Worm (Caenorhabditis elegans): ENCODE data around the gene gad-1.

Gene gad-1

ce11 chrV:6400528-6400927 lies 32.8 kb downstream of the gad-1 start:
- TF ChIP-seq pax-1 (tag; optimal IDR thresholded peaks at IDR 0.05) (no peak), hlh-8 (tag; optimal IDR thresholded peaks at IDR 0.05) (no peak), C08G9.2 (tag; optimal IDR thresholded peaks at IDR 0.05) (no peak), ceh-19 (GFP tag; optimal IDR thresholded peaks at IDR 0.05) (no peak), pha-2 (tag; optimal IDR thresholded peaks at IDR 0.05) (no peak), rnt-1 (tag; optimal IDR thresholded peaks at IDR 0.05) (no peak), che-1 (tag; optimal IDR thresholded peaks at IDR 0.05) (no peak), nhr-232 (tag; optimal IDR thresholded peaks at IDR 0.05) (no peak), eyg-1 (tag; optimal IDR thresholded peaks at IDR 0.05) (no peak), pros-1 (tag; optimal IDR thresholded peaks at IDR 0.05) (no peak), pag-3 (tag; optimal IDR thresholded peaks at IDR 0.05; ENCODE audit: borderline replicate concordance) (no peak), ref-2 (tag; optimal IDR thresholded peaks at IDR 0.05) (no peak), ceh-2 (tag; optimal IDR thresholded peaks at IDR 0.05) (no peak), T23F11.4 (GFP tag; optimal IDR thresholded peaks at IDR 0.05) (no peak), hlh-30 (tag; optimal IDR thresholded peaks at IDR 0.05; ENCODE audit: insufficient read depth) (no peak), K02D7.2 (tag; optimal IDR thresholded peaks at IDR 0.05) (no peak), unc-3 (GFP tag; conservative IDR thresholded peaks at IDR 0.05) (no peak), unc-3 (tag; optimal IDR thresholded peaks at IDR 0.05) (no peak), ttx-3 (tag; optimal IDR thresholded peaks at IDR 0.05) (no peak)

ce11 chrV:6399831-6400230 lies 33.5 kb downstream of the gad-1 start, which contains the start of gene gfi-1:
gfi-1 (minus strand) TSS chrV:6399931.
- no peak for TF ChIP-seq hlh-30 (tag; optimal IDR thresholded peaks at IDR 0.05; ENCODE audit: insufficient read depth)
- TF ChIP-seq odd-2 (tag; optimal IDR thresholded peaks at IDR 0.05): no peak
- no peak for TF ChIP-seq T23F11.4 (GFP tag; optimal IDR thresholded peaks at IDR 0.05)
- no peak for TF ChIP-seq zip-5 (tag; optimal IDR thresholded peaks at IDR 0.05)
- TF ChIP-seq ceh-18 (tag; optimal IDR thresholded peaks at IDR 0.05): no peak
- TF ChIP-seq hlh-8 (tag; optimal IDR thresholded peaks at IDR 0.05): no peak
- no peak for TF ChIP-seq nfya-1 (tag; optimal IDR thresholded peaks at IDR 0.05)
- no peak for TF ChIP-seq pag-3 (tag; optimal IDR thresholded peaks at IDR 0.05; ENCODE audit: borderline replicate concordance)
- TF ChIP-seq ceh-6 (GFP tag; optimal IDR thresholded peaks at IDR 0.05): no peak
- TF ChIP-seq sox-2 (GFP tag; IDR thresholded peaks at IDR 0.05): no peak
- TF ChIP-seq unc-3 (GFP tag; conservative IDR thresholded peaks at IDR 0.05): no peak
- TF ChIP-seq unc-3 (tag; optimal IDR thresholded peaks at IDR 0.05): no peak
- TF ChIP-seq Y22D7AL.16 (tag; optimal IDR thresholded peaks at IDR 0.05): no peak
- TF ChIP-seq unc-86 (tag; optimal IDR thresholded peaks at IDR 0.05): no peak
- no peak for TF ChIP-seq F13H6.1 (tag; optimal IDR thresholded peaks at IDR 0.05)
- no peak for TF ChIP-seq K02D7.2 (tag; optimal IDR thresholded peaks at IDR 0.05)
- no peak for TF ChIP-seq hlh-6 (tag; optimal IDR thresholded peaks at IDR 0.05)
- no peak for TF ChIP-seq elt-2 (tag; optimal IDR thresholded peaks at IDR 0.05)
- no peak for TF ChIP-seq ceh-22 (tag; optimal IDR thresholded peaks at IDR 0.05)

- TF ChIP-seq mec-3 (tag; optimal IDR thresholded peaks at IDR 0.05; ENCODE audit: borderline replicate concordance): no peak
Observed at ce11 chrV:6398922-6399321, 34.4 kb downstream of the gad-1 start.

DNA sequence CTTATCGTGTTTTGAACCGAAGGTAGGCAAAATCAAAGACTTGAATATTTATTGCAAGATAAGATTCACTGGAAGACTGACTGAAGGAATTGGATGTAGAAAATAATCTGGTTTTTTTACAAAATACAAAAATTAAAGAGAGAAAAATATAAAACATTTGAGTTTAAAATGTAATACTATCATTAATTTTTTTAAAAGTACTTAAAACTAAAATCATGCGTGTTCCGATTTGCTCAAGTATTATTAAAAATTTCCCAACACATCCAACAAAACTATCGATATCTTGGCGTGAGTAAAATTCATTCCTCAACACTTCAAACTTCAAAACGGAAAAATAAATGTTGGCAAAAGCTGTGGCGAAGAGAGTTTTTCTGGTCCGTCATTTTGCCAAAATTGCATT lies 43.1 kb downstream of the gad-1 start, which contains the start of gene F57F4.1:
F57F4.1 (plus strand) TSS at position 301 of the 400 bp plus-strand sequence.
- TF ChIP-seq hlh-15 (tag; optimal IDR thresholded peaks at IDR 0.05) (no peak), ceh-31 (tag; optimal IDR thresholded peaks at IDR 0.05) (no peak), hlh-13 (GFP tag; optimal IDR thresholded peaks at IDR 0.05) (no peak), unc-42 (tag; optimal IDR thresholded peaks at IDR 0.05) (no peak), F13H6.1 (tag; optimal IDR thresholded peaks at IDR 0.05) (no peak), pqm-1 (tag; optimal IDR thresholded peaks at IDR 0.05) (no peak), pat-9 (tag; optimal IDR thresholded peaks at IDR 0.05) (no peak), nfya-1 (tag; optimal IDR thresholded peaks at IDR 0.05) (no peak)
